Worm (Caenorhabditis elegans): ENCODE data around the gene D1086.8.

- TF ChIP-seq tbx-37 (GFP tag; conservative IDR thresholded peaks at IDR 0.05) (no peak), scrt-1 (GFP tag; IDR thresholded peaks at IDR 0.05) (no peak), ama-1 (optimal IDR thresholded peaks at IDR 0.05) (no peak), flt-1 (GFP tag; IDR thresholded peaks at IDR 0.05) (no peak), F13C5.2 (tag; optimal IDR thresholded peaks at IDR 0.05) (no peak), ceh-13 (GFP tag; optimal IDR thresholded peaks at IDR 0.05) (no peak), ceh-36 (tag; optimal IDR thresholded peaks at IDR 0.05) (no peak)
These were observed 52.3 kb downstream of the D1086.8 start, which contains the start of gene acs-10 for ce11 chrV:14146199-14146598.
